Worm (Caenorhabditis elegans): ENCODE data around the gene col-164.

col-164 gene

ce11 chrX:2118162-2118561 is 24.9 kb downstream of the col-164 start, which contains the start of gene swip-10:
Gene swip-10, minus strand, starts transcription at chrX:2118262.
- TF ChIP-seq ceh-82 (tag; optimal IDR thresholded peaks at IDR 0.05) (no peak), unc-39 (tag; optimal IDR thresholded peaks at IDR 0.05) (no peak), Y5F2A.4 (GFP tag; optimal IDR thresholded peaks at IDR 0.05) (no peak), madf-9 (GFP tag; conservative IDR thresholded peaks at IDR 0.05) (no peak), mxl-2 (GFP tag; conservative IDR thresholded peaks at IDR 0.05) (no peak), snpc-4 (tag; optimal IDR thresholded peaks at IDR 0.05) (no peak), R02D3.7 (tag; optimal IDR thresholded peaks at IDR 0.05) (no peak), jun-1 (tag; optimal IDR thresholded peaks at IDR 0.05) (no peak), ama-1 (optimal IDR thresholded peaks at IDR 0.05) (no peak), ctbp-1 (GFP tag; IDR thresholded peaks at IDR 0.05) (no peak), nhr-102 (tag; optimal IDR thresholded peaks at IDR 0.05) (no peak), aha-1 (tag) (no peak), Y75B8A.6 (GFP tag; IDR thresholded peaks at IDR 0.05) (no peak), dmd-6 (GFP tag; IDR thresholded peaks at IDR 0.05) (no peak), unc-62 (GFP tag; optimal IDR thresholded peaks at IDR 0.05 in 1 of 2) (no peak), unc-62 (tag; optimal IDR thresholded peaks at IDR 0.05) (no peak), F49E8.2 (tag; optimal IDR thresholded peaks at IDR 0.05; ENCODE audit: borderline replicate concordance) (no peak), T26A8.4 (GFP tag; IDR thresholded peaks at IDR 0.05) (no peak), spr-1 (tag; optimal IDR thresholded peaks at IDR 0.05) (no peak), snpc-1.2 (GFP tag; IDR thresholded peaks at IDR 0.05) (no peak)

ce11 chrX:2120961-2121360 is 27.7 kb downstream of the col-164 start, which contains the start of gene gpa-5:
Gene gpa-5, minus strand, starts transcription at chrX:2121061.
- TF ChIP-seq F37D6.2 (tag; optimal IDR thresholded peaks at IDR 0.05): no peak
- TF ChIP-seq Y48G9A.11 (GFP tag; IDR thresholded peaks at IDR 0.05): no peak
- no peak for TF ChIP-seq F26F4.8 (GFP tag; conservative IDR thresholded peaks at IDR 0.05)
- no peak for TF ChIP-seq nhr-6 (tag; optimal IDR thresholded peaks at IDR 0.05)
- no peak for TF ChIP-seq lsy-2 (tag; optimal IDR thresholded peaks at IDR 0.05)

ce11 chrX:2130141-2130540 is 36.9 kb downstream of the col-164 start, which contains the start of gene F53B1.8:
Gene F53B1.8, minus strand, starts transcription at chrX:2130241.
- no peak for TF ChIP-seq ZK337.2 (GFP tag; IDR thresholded peaks at IDR 0.05)
- no peak for TF ChIP-seq lim-7 (GFP tag; IDR thresholded peaks at IDR 0.05)
- TF ChIP-seq ctbp-1 (GFP tag; IDR thresholded peaks at IDR 0.05): no peak
- no peak for TF ChIP-seq R02D3.7 (tag; optimal IDR thresholded peaks at IDR 0.05)
- no peak for TF ChIP-seq duxl-1 (tag; optimal IDR thresholded peaks at IDR 0.05; ENCODE audit: poor library complexity)
- TF ChIP-seq dve-1 (tag; optimal IDR thresholded peaks at IDR 0.05; ENCODE audit: insufficient read depth): no peak

ce11 chrX:2131650-2132049 is 38.4 kb downstream of the col-164 start, which contains the start of gene F53B1.9:
Gene F53B1.9, minus strand, starts transcription at chrX:2131844.
- TF ChIP-seq hlh-30 (tag; optimal IDR thresholded peaks at IDR 0.05; ENCODE audit: insufficient read depth): peak; percentile 17
- TF ChIP-seq set-16 (GFP tag; IDR thresholded peaks at IDR 0.05): peak; percentile 8; the same call in 1 of the 2 replicates
- TF ChIP-seq Y75B8A.6 (GFP tag; IDR thresholded peaks at IDR 0.05): no peak
- TF ChIP-seq hmg-1.1 (GFP tag; IDR thresholded peaks at IDR 0.05): 0 out of 2 replicates have a peak, but pooled peaks have one; percentile 9
- peak; percentile 6 for TF ChIP-seq mes-2 (tag; optimal IDR thresholded peaks at IDR 0.05; ENCODE audit: poor library complexity, severe bottlenecking)

ce11 chrX:2136937-2137336 is 43.7 kb downstream of the col-164 start:
- TF ChIP-seq aha-1 (tag) (peak; percentile 95), cey-2 (tag; optimal IDR thresholded peaks at IDR 0.05; ENCODE audit: borderline replicate concordance, insufficient read depth) (no peak)
